Worm (Caenorhabditis elegans) whole organism, young adult: Measurements from ENCODE around the gene Y37D8A.8.
"Not testable (repeated sequence)": the region's sequence is repeated elsewhere in the genome, so short reads cannot be mapped to it uniquely, and the experiment has no call there.

ENCODE experiments used
- B0336.3 ChIP-seq: fragments of 200-800 bp; sonication (Bioruptor generic); IDR thresholded peaks from 2 replicates; pipeline ENCODE4 v1.3.6; 2022; ENCODE audit warnings: missing genetic modification characterization, missing compliant biosample characterization
- F22D6.2 ChIP-seq: sonication (generic microtip); optimal IDR thresholded peaks from 2 replicates; lab custom pipeline; 2016; ENCODE audit warnings: mild to moderate bottlenecking, missing genetic modification characterization, missing compliant biosample characterization
- F33H1.4 ChIP-seq: fragments of 200-800 bp; sonication (Bioruptor generic); IDR thresholded peaks from 2 replicates; pipeline ENCODE4 v1.3.6; 2022; ENCODE audit warnings: missing genetic modification reagents, missing genetic modification characterization, missing compliant biosample characterization
- F57C9.4 ChIP-seq: sonication (generic microtip); optimal IDR thresholded peaks from 2 replicates; lab custom pipeline; 2017; ENCODE audit warnings: mild to moderate bottlenecking, missing genetic modification characterization, missing compliant biosample characterization
- T07F8.4 ChIP-seq: sonication (generic microtip); optimal IDR thresholded peaks from 2 replicates; lab custom pipeline; 2016; ENCODE audit warnings: mild to moderate bottlenecking, missing genetic modification characterization, moderate library complexity, missing compliant biosample characterization
- Y79H2A.3 ChIP-seq: fragments of 200-800 bp; sonication (Bioruptor generic); conservative IDR thresholded peaks from 2 replicates; pipeline ENCODE4 v1.3.6; 2022; ENCODE audit warnings: missing genetic modification reagents, missing genetic modification characterization, missing compliant biosample characterization
- aptf-2 ChIP-seq: fragments of 200-800 bp; sonication (Bioruptor generic); conservative IDR thresholded peaks from 2 replicates; pipeline ENCODE4 v1.3.6; 2022; ENCODE audit warnings: missing genetic modification reagents, missing genetic modification characterization, missing compliant biosample characterization
- cebp-1 ChIP-seq, 2 experiments: fragments of 200-800 bp in 1 of 2; sonication (Bioruptor generic) in 1 of 2; sonication (generic microtip) in 1 of 2; IDR thresholded peaks in 1 of 2; optimal IDR thresholded peaks in 1 of 2; 2 replicates each; pipeline versions ENCODE4 v1.3.6 to Lab custom; 2017 to 2022; ENCODE audit warnings: missing compliant biosample characterization in 2 of 2, missing genetic modification characterization in 2 of 2, mild to moderate bottlenecking in 1 of 2, missing genetic modification reagents in 1 of 2, moderate library complexity in 1 of 2
- cebp-2 ChIP-seq: fragments of 200-800 bp; sonication (Bioruptor generic); IDR thresholded peaks from 2 replicates; pipeline ENCODE4 v1.3.6; 2022; ENCODE audit warnings: missing genetic modification characterization, missing compliant biosample characterization
- ceh-100 ChIP-seq: fragments of 200-800 bp; sonication (Bioruptor generic); IDR thresholded peaks from 2 replicates; pipeline ENCODE4 v1.3.6; 2022; ENCODE audit warnings: missing genetic modification reagents, missing genetic modification characterization, missing compliant biosample characterization
- egrh-3 ChIP-seq: fragments of 200-800 bp; sonication (Bioruptor generic); IDR thresholded peaks from 2 replicates; pipeline ENCODE4 v1.3.6; 2022; ENCODE audit warnings: missing genetic modification reagents, missing genetic modification characterization, missing compliant biosample characterization
- hlh-26 ChIP-seq: fragments of 200-800 bp; sonication (Bioruptor generic); conservative IDR thresholded peaks from 2 replicates; pipeline ENCODE4 v1.3.6; 2022; ENCODE audit warnings: missing genetic modification reagents, missing genetic modification characterization, missing compliant biosample characterization
- let-607 ChIP-seq, 2 experiments: fragments of 200-800 bp in 1 of 2; sonication (Bioruptor generic) in 1 of 2; sonication (generic microtip) in 1 of 2; optimal IDR thresholded peaks; 2 replicates each; lab custom pipeline; 2016 to 2018; ENCODE audit warnings: mild to moderate bottlenecking in 2 of 2, missing compliant biosample characterization in 2 of 2, missing genetic modification characterization in 2 of 2, moderate library complexity in 2 of 2, missing genotype in 1 of 2
- madf-10 ChIP-seq: sonication (generic microtip); optimal IDR thresholded peaks from 2 replicates; lab custom pipeline; 2016; ENCODE audit warnings: mild to moderate bottlenecking, missing genetic modification characterization, missing compliant biosample characterization
- madf-3 ChIP-seq: fragments of 200-800 bp; sonication (Bioruptor generic); IDR thresholded peaks from 2 replicates; pipeline ENCODE4 v1.3.6; 2022; ENCODE audit warnings: missing genetic modification reagents, missing genetic modification characterization, missing compliant biosample characterization
- madf-8 ChIP-seq: fragments of 200-800 bp; sonication (Bioruptor generic); conservative IDR thresholded peaks from 2 replicates; pipeline ENCODE4 v1.3.6; 2022; ENCODE audit warnings: missing genetic modification reagents, missing genetic modification characterization, missing compliant biosample characterization
- mxl-1 ChIP-seq: sonication (generic microtip); optimal IDR thresholded peaks from 2 replicates; lab custom pipeline; 2016; ENCODE audit warnings: missing genetic modification characterization, missing compliant biosample characterization
- nfya-2 ChIP-seq: fragments of 200-800 bp; sonication (Bioruptor generic); IDR thresholded peaks from 2 replicates; pipeline ENCODE4 v1.3.6; 2022; ENCODE audit warnings: missing genetic modification reagents, missing genetic modification characterization, missing compliant biosample characterization
- nfyb-1 ChIP-seq: fragments of 200-800 bp; sonication (Bioruptor generic); IDR thresholded peaks from 2 replicates; pipeline ENCODE4 v1.3.6; 2022; ENCODE audit warnings: missing genetic modification reagents, missing genetic modification characterization, missing compliant biosample characterization
- nhr-27 ChIP-seq: fragments of 200-800 bp; sonication (Bioruptor generic); optimal IDR thresholded peaks from 2 replicates; lab custom pipeline; 2018; ENCODE audit warnings: mild to moderate bottlenecking, missing genetic modification characterization, moderate library complexity, missing compliant biosample characterization
- nhr-80 ChIP-seq: sonication (generic microtip); optimal IDR thresholded peaks from 2 replicates; lab custom pipeline; 2016; ENCODE audit warnings: missing genetic modification characterization, missing compliant biosample characterization
- snpc-4 ChIP-seq, 5 experiments: fragments of 150-350 bp in 1 of 5; sonication (generic microtip) in 4 of 5; optimal IDR thresholded peaks; 2 replicates each; lab custom pipeline; 2014 to 2018; ENCODE audit warnings: missing genetic modification characterization in 5 of 5, missing biosample characterization in 3 of 5, antibody characterized with exemption in 2 of 5, mild to moderate bottlenecking in 2 of 5, missing compliant biosample characterization in 2 of 5, missing genotype in 2 of 5, moderate library complexity in 2 of 5, missing genetic modification reagents in 1 of 5
- somi-1 ChIP-seq: fragments of 200-800 bp; sonication (Bioruptor generic); optimal IDR thresholded peaks from 2 replicates; lab custom pipeline; 2018; ENCODE audit warnings: mild to moderate bottlenecking, missing genetic modification characterization, missing compliant biosample characterization
- zim-3 ChIP-seq: sonication (generic microtip); optimal IDR thresholded peaks from 2 replicates; lab custom pipeline; 2017; ENCODE audit warnings: mild to moderate bottlenecking, missing genetic modification characterization, moderate library complexity, missing compliant biosample characterization
- ztf-25 ChIP-seq: fragments of 200-800 bp; sonication (Bioruptor generic); IDR thresholded peaks from 2 replicates; pipeline ENCODE4 v1.3.6; 2022; ENCODE audit warnings: missing genetic modification reagents, missing genetic modification characterization, missing compliant biosample characterization
- ztf-3 ChIP-seq: fragments of 200-800 bp; sonication (Bioruptor generic); optimal IDR thresholded peaks from 2 replicates; lab custom pipeline; 2018; ENCODE audit warnings: mild to moderate bottlenecking, missing genetic modification characterization, missing compliant biosample characterization

The Y37D8A.8 gene

ce11 chrIII:12848173-12848572, 16.6 kb upstream of the Y37D8A.8 start:
- not testable (repeated sequence) for TF ChIP-seq snpc-4 (GFP tag; optimal IDR thresholded peaks at IDR 0.05; lab: Kevin White, UChicago)
- peak in 2 of 4 experiments; percentile 67 to 76 for TF ChIP-seq snpc-4 (tag; optimal IDR thresholded peaks at IDR 0.05; lab: Kevin White, UChicago)

ce11 chrIII:12848981-12849589, 15.7 kb upstream of the Y37D8A.8 start:
- TF ChIP-seq cebp-1 (GFP tag; IDR thresholded peaks at IDR 0.05; lab: Robert Waterston, UW) = no peak
- TF ChIP-seq cebp-1 (tag; optimal IDR thresholded peaks at IDR 0.05; lab: Kevin White, UChicago) = no peak
- no peak for TF ChIP-seq snpc-4 (GFP tag; optimal IDR thresholded peaks at IDR 0.05; lab: Kevin White, UChicago)
- peak in 3 of 4 experiments; percentile 9 to 61 (median 42) for TF ChIP-seq snpc-4 (tag; optimal IDR thresholded peaks at IDR 0.05; lab: Kevin White, UChicago)
- no peak for TF ChIP-seq nhr-27 (tag; lab: Kevin White, UChicago)
- TF ChIP-seq ztf-25 (GFP tag; lab: Robert Waterston, UW) = 0 out of 2 replicates have a peak, but pooled peaks have one; percentile 22
- peak; percentile 52 for TF ChIP-seq somi-1
- no peak for TF ChIP-seq nhr-80 (tag; lab: Kevin White, UChicago)
- TF ChIP-seq cebp-2 (GFP tag; lab: Robert Waterston, UW) = 0 out of 2 replicates have a peak, but pooled peaks have one; percentile 1

- no peak for TF ChIP-seq snpc-4 (GFP tag; optimal IDR thresholded peaks at IDR 0.05; lab: Kevin White, UChicago)
- no peak for TF ChIP-seq snpc-4 (tag; optimal IDR thresholded peaks at IDR 0.05; lab: Kevin White, UChicago)
- no peak for TF ChIP-seq cebp-1 (GFP tag; IDR thresholded peaks at IDR 0.05; lab: Robert Waterston, UW)
- TF ChIP-seq cebp-1 (tag; optimal IDR thresholded peaks at IDR 0.05; lab: Kevin White, UChicago) = peak; percentile 40
- TF ChIP-seq T07F8.4 (tag; lab: Kevin White, UChicago) = no peak
- TF ChIP-seq let-607 (tag; optimal IDR thresholded peaks at IDR 0.05; lab: Kevin White, UChicago) = peak in 1 of 2 experiments; percentile 18
- TF ChIP-seq nfyb-1 (GFP tag; lab: Robert Waterston, UW) = 0 out of 2 replicates have a peak, but pooled peaks have one; percentile 24
- peak; percentile 69 for TF ChIP-seq nhr-80 (tag; lab: Kevin White, UChicago)
- TF ChIP-seq madf-3 (GFP tag; lab: Robert Waterston, UW) = no peak
These were observed 15.1 kb upstream of the Y37D8A.8 start for ce11 chrIII:12849691-12850090.

DNA sequence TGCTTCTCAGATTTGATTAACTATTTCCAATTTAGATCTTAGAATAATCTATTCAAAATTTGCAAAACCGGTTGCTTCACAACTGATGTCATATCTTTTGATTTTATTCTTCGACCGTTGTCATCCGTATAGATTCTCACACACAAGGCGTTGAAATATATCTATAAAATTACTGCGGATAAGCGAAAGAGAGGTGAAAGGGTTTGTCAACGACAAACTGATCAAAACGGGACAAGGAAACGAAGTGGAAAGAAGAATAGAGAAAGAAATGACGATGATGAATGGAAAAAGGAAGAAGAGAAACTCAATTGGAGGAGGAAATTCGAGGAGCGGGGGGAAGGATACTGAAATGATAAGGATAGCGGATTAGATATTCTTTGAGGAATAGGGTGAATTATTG, 13.7 kb upstream of the Y37D8A.8 start:
- no peak for TF ChIP-seq zim-3 (tag; lab: Kevin White, UChicago)
- TF ChIP-seq aptf-2 (GFP tag; lab: Robert Waterston, UW) = no peak

- TF ChIP-seq somi-1 (no peak), madf-10 (tag; lab: Kevin White, UChicago) (no peak), madf-8 (GFP tag; lab: Robert Waterston, UW) (no peak), hlh-26 (GFP tag; lab: Robert Waterston, UW) (no peak), nfya-2 (no peak), mxl-1 (tag; lab: Kevin White, UChicago) (no peak), F22D6.2 (tag; lab: Kevin White, UChicago) (no peak), egrh-3 (GFP tag; lab: Robert Waterston, UW) (no peak), nhr-27 (tag; lab: Kevin White, UChicago) (no peak), ztf-3 (no peak), Y79H2A.3 (GFP tag; lab: Robert Waterston, UW) (no peak), B0336.3 (GFP tag; lab: Robert Waterston, UW) (no peak), F33H1.4 (GFP tag; lab: Robert Waterston, UW) (no peak), F57C9.4 (tag; lab: Kevin White, UChicago) (no peak), nfyb-1 (GFP tag; lab: Robert Waterston, UW) (no peak), ceh-100 (GFP tag; lab: Robert Waterston, UW) (no peak)
- TF ChIP-seq, all 124 proteins: peak for 0
These were observed 9.4 kb upstream of the Y37D8A.8 start, which contains the start of gene Y37D8A.5 for ce11 chrIII:12855394-12855793. TSS of gene Y37D8A.5 (minus strand) at chrIII:12855494.
